Fruit fly (Drosophila melanogaster) whole organism, pupa: Measurements from ENCODE around the gene Rab8.

Experiments used
- CG10348 ChIP-seq: fragments of 200-800 bp; sonication (Bioruptor generic); IDR thresholded peaks from 2 replicates; pipeline ENCODE4 v1.3.6; 2022; ENCODE audit warnings: missing biosample characterization, missing genetic modification characterization
- CG12605 ChIP-seq: fragments of 200-800 bp; sonication (Bioruptor generic); IDR thresholded peaks from 2 replicates; pipeline ENCODE4 v1.3.6; 2022; ENCODE audit warnings: missing biosample characterization, missing genetic modification characterization
- CG13204 ChIP-seq: fragments of 200-800 bp; sonication (Bioruptor generic); optimal IDR thresholded peaks from 2 replicates; lab custom pipeline; 2018; ENCODE audit warnings: missing biosample characterization, mild to moderate bottlenecking, missing genetic modification characterization, moderate library complexity
- CG15710 ChIP-seq: fragments of 200-800 bp; sonication (Bioruptor generic); optimal IDR thresholded peaks from 2 replicates; lab custom pipeline; 2018; ENCODE audit warnings: missing biosample characterization, mild to moderate bottlenecking, missing genetic modification characterization, moderate library complexity
- CG17806 ChIP-seq: fragments of 200-800 bp; sonication (Bioruptor generic); optimal IDR thresholded peaks from 2 replicates; lab custom pipeline; 2018; ENCODE audit warnings: missing biosample characterization, mild to moderate bottlenecking, missing genetic modification characterization, moderate library complexity
- CG32121 ChIP-seq: fragments of 200-800 bp; sonication (Bioruptor generic); IDR thresholded peaks from 2 replicates; pipeline ENCODE4 v1.3.6; 2022; ENCODE audit warnings: missing biosample characterization, missing genetic modification characterization
- CG34367 ChIP-seq: fragments of 200-800 bp; sonication (Bioruptor generic); optimal IDR thresholded peaks from 2 replicates; lab custom pipeline; 2018; ENCODE audit warnings: missing biosample characterization, mild to moderate bottlenecking, missing genetic modification characterization
- CG4496 ChIP-seq: fragments of 200-800 bp; sonication (Bioruptor generic); IDR thresholded peaks from 3 replicates; pipeline ENCODE4 v1.3.6; 2022; ENCODE audit warnings: missing biosample characterization, missing genetic modification characterization
- CG8159 ChIP-seq: fragments of 200-800 bp; sonication (Bioruptor generic); optimal IDR thresholded peaks from 3 replicates; lab custom pipeline; 2018; ENCODE audit warnings: missing biosample characterization, mild to moderate bottlenecking, missing genetic modification characterization, moderate library complexity
- CG9948 ChIP-seq: fragments of 200-800 bp; sonication (Bioruptor generic); optimal IDR thresholded peaks from 2 replicates; lab custom pipeline; 2018; ENCODE audit warnings: missing biosample characterization, mild to moderate bottlenecking, missing genetic modification characterization, moderate library complexity
- D1 ChIP-seq: fragments of 200-800 bp; sonication (Bioruptor generic); optimal IDR thresholded peaks from 2 replicates; lab custom pipeline; 2018; ENCODE audit warnings: missing biosample characterization, mild to moderate bottlenecking, missing genetic modification characterization, moderate library complexity
- EcR ChIP-seq: fragments of 200-800 bp; sonication (Bioruptor generic); optimal IDR thresholded peaks from 3 replicates; lab custom pipeline; 2019; ENCODE audit warnings: missing biosample characterization, missing genetic modification characterization, mild to moderate bottlenecking, moderate library complexity, missing genetic modification reagents
- Ets98B ChIP-seq: fragments of 200-800 bp; sonication (Bioruptor generic); IDR thresholded peaks from 2 replicates; pipeline ENCODE4 v1.3.6; 2022; ENCODE audit warnings: missing biosample characterization, missing genetic modification characterization
- Pif1A ChIP-seq: fragments of 200-800 bp; sonication (Bioruptor generic); optimal IDR thresholded peaks from 3 replicates; lab custom pipeline; 2016; ENCODE audit warnings: missing biosample characterization, missing genetic modification characterization
- Pif1B ChIP-seq: fragments of 200-800 bp; sonication (Bioruptor generic); optimal IDR thresholded peaks from 3 replicates; lab custom pipeline; 2016; ENCODE audit warnings: missing biosample characterization, missing genetic modification characterization
- Snoo ChIP-seq: fragments of 200-800 bp; sonication (Bioruptor generic); optimal IDR thresholded peaks from 3 replicates; lab custom pipeline; 2017; ENCODE audit warnings: missing biosample characterization, mild to moderate bottlenecking, missing genetic modification characterization, inconsistent platforms
- fd96Ca ChIP-seq: fragments of 200-800 bp; sonication (Bioruptor generic); IDR thresholded peaks from 3 replicates; pipeline ENCODE4 v1.3.6; 2022; ENCODE audit warnings: missing biosample characterization, missing genetic modification characterization
- rn ChIP-seq: fragments of 200-800 bp; sonication (Bioruptor generic); IDR thresholded peaks from 2 replicates; pipeline ENCODE4 v1.3.6; 2022; ENCODE audit warnings: missing biosample characterization, missing genetic modification characterization

Rab8 gene

dm6 chr3L:19909234-19910053 is 38.6 kb upstream of the Rab8 start:
- peak; percentile 16 for TF ChIP-seq CG8159 (tag; lab: Kevin White, UChicago)
- TF ChIP-seq rn (GFP tag; lab: Robert Waterston, UW), result no peak

dm6 chr3L:19908201-19909127 is 37.6 kb upstream of the Rab8 start:
- no peak for TF ChIP-seq CG9948
- TF ChIP-seq CG4496 (GFP tag; lab: Robert Waterston, UW), result peak; percentile 19; the same call in 1 of the 3 replicates
- TF ChIP-seq EcR (GFP tag; lab: Kevin White, UChicago), result peak; percentile 18
- peak; percentile 62; the same call in 1 of the 2 replicates for TF ChIP-seq CG32121 (GFP tag; lab: Robert Waterston, UW)
- TF ChIP-seq Ets98B (GFP tag; lab: Robert Waterston, UW), result peak; percentile 28; the same call in 1 of the 2 replicates
- no peak for TF ChIP-seq CG34367
- peak; percentile 7; the same call in 1 of the 2 replicates for TF ChIP-seq CG12605
- TF ChIP-seq rn (GFP tag; lab: Robert Waterston, UW), result no peak
- TF ChIP-seq, all 21 proteins: peak for 5

- TF ChIP-seq CG4496 (GFP tag; lab: Robert Waterston, UW) (peak; percentile 29; the same call in 1 of the 3 replicates), Snoo (no peak), CG13204 (GFP tag; lab: Kevin White, UChicago) (no peak)
Measured at dm6 chr3L:19907706-19908070, 36.8 kb upstream of the Rab8 start.

dm6 chr3L:19906780-19907705 is 36.2 kb upstream of the Rab8 start:
- TF ChIP-seq CG10348 (GFP tag; lab: Robert Waterston, UW) (no peak), Pif1B (no peak), CG12605 (no peak), CG8159 (tag; lab: Kevin White, UChicago) (no peak), rn (GFP tag; lab: Robert Waterston, UW) (no peak)
- TF ChIP-seq, all 21 proteins: peak for 0

- TF ChIP-seq CG12605 (0 out of 2 replicates have a peak, but pooled peaks have one; percentile 36), CG10348 (GFP tag; lab: Robert Waterston, UW) (no peak)
Measured at dm6 chr3L:19906148-19906752, 35.4 kb upstream of the Rab8 start.

- TF ChIP-seq Pif1B (peak; percentile 16), rn (GFP tag; lab: Robert Waterston, UW) (no peak), Snoo (no peak), CG17806 (tag; lab: Kevin White, UChicago) (no peak), fd96Ca (GFP tag; lab: Robert Waterston, UW) (peak; percentile 41; the same call in 1 of the 3 replicates), CG15710 (tag; lab: Kevin White, UChicago) (peak; percentile 8), CG4496 (GFP tag; lab: Robert Waterston, UW) (peak; percentile 65; the same call in 2 of the 3 replicates), Ets98B (GFP tag; lab: Robert Waterston, UW) (0 out of 2 replicates have a peak, but pooled peaks have one; percentile 29), CG13204 (GFP tag; lab: Kevin White, UChicago) (no peak), CG12605 (peak; percentile 11; the same call in 1 of the 2 replicates), Pif1A (GFP tag; lab: Kevin White, UChicago) (peak; percentile 28), CG8159 (tag; lab: Kevin White, UChicago) (peak; percentile 32)
Measured at dm6 chr3L:19905427-19905826, 34.5 kb upstream of the Rab8 start.

- no peak for TF ChIP-seq CG12605
- no peak for TF ChIP-seq CG32121 (GFP tag; lab: Robert Waterston, UW)
- TF ChIP-seq CG13204 (GFP tag; lab: Kevin White, UChicago), result peak; percentile 25
- TF ChIP-seq CG9948, result no peak
- TF ChIP-seq fd96Ca (GFP tag; lab: Robert Waterston, UW), result no peak
- TF ChIP-seq CG10348 (GFP tag; lab: Robert Waterston, UW), result no peak
- peak; percentile 36 for TF ChIP-seq EcR (GFP tag; lab: Kevin White, UChicago)
- TF ChIP-seq CG8159 (tag; lab: Kevin White, UChicago), result no peak
- TF ChIP-seq Pif1B, result no peak
- TF ChIP-seq D1 (tag; lab: Kevin White, UChicago), result no peak
- no peak for TF ChIP-seq Pif1A (GFP tag; lab: Kevin White, UChicago)
Measured at dm6 chr3L:19904411-19905135, 33.7 kb upstream of the Rab8 start.
